Fruit fly (Drosophila melanogaster) whole organism, pupa: ENCODE measurements around the gene AP-1gamma.
"Not testable (repeated sequence)": the region's sequence is repeated elsewhere in the genome, so short reads cannot be mapped to it uniquely, and the experiment has no call there.

Experiments used
- CG10348 ChIP-seq: fragments of 200-800 bp; sonication (Bioruptor generic); IDR thresholded peaks from 2 replicates; pipeline ENCODE4 v1.3.6; 2022; ENCODE audit warnings: missing biosample characterization, missing genetic modification characterization
- CG12605 ChIP-seq: fragments of 200-800 bp; sonication (Bioruptor generic); IDR thresholded peaks from 2 replicates; pipeline ENCODE4 v1.3.6; 2022; ENCODE audit warnings: missing biosample characterization, missing genetic modification characterization
- CG13204 ChIP-seq: fragments of 200-800 bp; sonication (Bioruptor generic); optimal IDR thresholded peaks from 2 replicates; lab custom pipeline; 2018; ENCODE audit warnings: missing biosample characterization, mild to moderate bottlenecking, missing genetic modification characterization, moderate library complexity
- CG14655 ChIP-seq: fragments of 200-800 bp; sonication (Bioruptor generic); optimal IDR thresholded peaks from 3 replicates; lab custom pipeline; 2017; ENCODE audit warnings: mild to moderate bottlenecking, missing biosample characterization, missing genetic modification reagents, missing genetic modification characterization
- CG15710 ChIP-seq: fragments of 200-800 bp; sonication (Bioruptor generic); optimal IDR thresholded peaks from 2 replicates; lab custom pipeline; 2018; ENCODE audit warnings: missing biosample characterization, mild to moderate bottlenecking, missing genetic modification characterization, moderate library complexity
- CG17806 ChIP-seq: fragments of 200-800 bp; sonication (Bioruptor generic); optimal IDR thresholded peaks from 2 replicates; lab custom pipeline; 2018; ENCODE audit warnings: missing biosample characterization, mild to moderate bottlenecking, missing genetic modification characterization, moderate library complexity
- CG32121 ChIP-seq: fragments of 200-800 bp; sonication (Bioruptor generic); IDR thresholded peaks from 2 replicates; pipeline ENCODE4 v1.3.6; 2022; ENCODE audit warnings: missing biosample characterization, missing genetic modification characterization
- CG34367 ChIP-seq: fragments of 200-800 bp; sonication (Bioruptor generic); optimal IDR thresholded peaks from 2 replicates; lab custom pipeline; 2018; ENCODE audit warnings: missing biosample characterization, mild to moderate bottlenecking, missing genetic modification characterization
- CG4496 ChIP-seq: fragments of 200-800 bp; sonication (Bioruptor generic); IDR thresholded peaks from 3 replicates; pipeline ENCODE4 v1.3.6; 2022; ENCODE audit warnings: missing biosample characterization, missing genetic modification characterization
- CG8159 ChIP-seq: fragments of 200-800 bp; sonication (Bioruptor generic); optimal IDR thresholded peaks from 3 replicates; lab custom pipeline; 2018; ENCODE audit warnings: missing biosample characterization, mild to moderate bottlenecking, missing genetic modification characterization, moderate library complexity
- CG8301 ChIP-seq: fragments of 200-800 bp; sonication (Bioruptor generic); optimal IDR thresholded peaks from 2 replicates; lab custom pipeline; 2018; ENCODE audit warnings: missing biosample characterization, mild to moderate bottlenecking, missing genetic modification characterization
- CG9948 ChIP-seq: fragments of 200-800 bp; sonication (Bioruptor generic); optimal IDR thresholded peaks from 2 replicates; lab custom pipeline; 2018; ENCODE audit warnings: missing biosample characterization, mild to moderate bottlenecking, missing genetic modification characterization, moderate library complexity
- D1 ChIP-seq: fragments of 200-800 bp; sonication (Bioruptor generic); optimal IDR thresholded peaks from 2 replicates; lab custom pipeline; 2018; ENCODE audit warnings: missing biosample characterization, mild to moderate bottlenecking, missing genetic modification characterization, moderate library complexity
- EcR ChIP-seq: fragments of 200-800 bp; sonication (Bioruptor generic); optimal IDR thresholded peaks from 3 replicates; lab custom pipeline; 2019; ENCODE audit warnings: missing biosample characterization, missing genetic modification characterization, mild to moderate bottlenecking, moderate library complexity, missing genetic modification reagents
- Ets98B ChIP-seq: fragments of 200-800 bp; sonication (Bioruptor generic); IDR thresholded peaks from 2 replicates; pipeline ENCODE4 v1.3.6; 2022; ENCODE audit warnings: missing biosample characterization, missing genetic modification characterization
- Pif1A ChIP-seq: fragments of 200-800 bp; sonication (Bioruptor generic); optimal IDR thresholded peaks from 3 replicates; lab custom pipeline; 2016; ENCODE audit warnings: missing biosample characterization, missing genetic modification characterization
- Pif1B ChIP-seq: fragments of 200-800 bp; sonication (Bioruptor generic); optimal IDR thresholded peaks from 3 replicates; lab custom pipeline; 2016; ENCODE audit warnings: missing biosample characterization, missing genetic modification characterization
- Snoo ChIP-seq: fragments of 200-800 bp; sonication (Bioruptor generic); optimal IDR thresholded peaks from 3 replicates; lab custom pipeline; 2017; ENCODE audit warnings: missing biosample characterization, mild to moderate bottlenecking, missing genetic modification characterization, inconsistent platforms
- fd96Ca ChIP-seq: fragments of 200-800 bp; sonication (Bioruptor generic); IDR thresholded peaks from 3 replicates; pipeline ENCODE4 v1.3.6; 2022; ENCODE audit warnings: missing biosample characterization, missing genetic modification characterization
- gl ChIP-seq: fragments of 200-800 bp; sonication (Bioruptor generic); optimal IDR thresholded peaks from 2 replicates; lab custom pipeline; 2018; ENCODE audit warnings: missing biosample characterization, mild to moderate bottlenecking, missing genetic modification characterization
- rn ChIP-seq: fragments of 200-800 bp; sonication (Bioruptor generic); IDR thresholded peaks from 2 replicates; pipeline ENCODE4 v1.3.6; 2022; ENCODE audit warnings: missing biosample characterization, missing genetic modification characterization

The AP-1gamma gene

dm6 chrX:9080962-9081361 is 27.5 kb upstream of the AP-1gamma start, which contains the start of the genes CG7246 and HP1b:
CG7246 (minus strand) TSS chrX:9081057.
HP1b (plus strand) TSS chrX:9081063.
- TF ChIP-seq CG17806 (tag; lab: Kevin White, UChicago): peak; percentile 67
- TF ChIP-seq Pif1B: peak; percentile 59
- TF ChIP-seq CG34367 (tag; lab: Kevin White, UChicago): peak; percentile 18
- peak; percentile 52 for TF ChIP-seq CG8159 (tag; lab: Kevin White, UChicago)
- TF ChIP-seq D1 (tag; lab: Kevin White, UChicago): no peak
- TF ChIP-seq CG15710: peak; percentile 62
- TF ChIP-seq CG8301 (tag; lab: Kevin White, UChicago): peak; percentile 26
- peak; percentile 76 for TF ChIP-seq fd96Ca (GFP tag; lab: Robert Waterston, UW)
- no peak for TF ChIP-seq EcR (GFP tag; lab: Kevin White, UChicago)
- no peak for TF ChIP-seq CG14655
- TF ChIP-seq CG10348 (GFP tag; lab: Robert Waterston, UW): no peak
- no peak for TF ChIP-seq gl
- peak; percentile 45 for TF ChIP-seq Snoo (tag; lab: Kevin White, UChicago)
- TF ChIP-seq CG4496 (GFP tag; lab: Robert Waterston, UW): peak; percentile 79
- peak; percentile 81 for TF ChIP-seq Ets98B
- TF ChIP-seq rn (GFP tag; lab: Robert Waterston, UW): peak; percentile 38; the same call in 1 of the 2 replicates
- peak; percentile 65 for TF ChIP-seq Pif1A (GFP tag; lab: Kevin White, UChicago)
- no peak for TF ChIP-seq CG13204 (GFP tag; lab: Kevin White, UChicago)
- TF ChIP-seq CG9948: peak; percentile 37
- TF ChIP-seq CG32121 (GFP tag; lab: Robert Waterston, UW): peak; percentile 55; the same call in 1 of the 2 replicates
- 0 out of 2 replicates have a peak, but pooled peaks have one; percentile 15 for TF ChIP-seq CG12605

- TF ChIP-seq CG4496 (GFP tag; lab: Robert Waterston, UW) (no peak), CG9948 (peak; percentile 9), CG15710 (peak; percentile 2), D1 (tag; lab: Kevin White, UChicago) (no peak), fd96Ca (GFP tag; lab: Robert Waterston, UW) (no peak), CG8159 (tag; lab: Kevin White, UChicago) (peak; percentile 33), CG8301 (tag; lab: Kevin White, UChicago) (peak; percentile 23)
Measured at dm6 chrX:9082600-9082999, 25.9 kb upstream of the AP-1gamma start, which contains the start of gene APC4. APC4 (plus strand) TSS chrX:9082931.

DNA sequence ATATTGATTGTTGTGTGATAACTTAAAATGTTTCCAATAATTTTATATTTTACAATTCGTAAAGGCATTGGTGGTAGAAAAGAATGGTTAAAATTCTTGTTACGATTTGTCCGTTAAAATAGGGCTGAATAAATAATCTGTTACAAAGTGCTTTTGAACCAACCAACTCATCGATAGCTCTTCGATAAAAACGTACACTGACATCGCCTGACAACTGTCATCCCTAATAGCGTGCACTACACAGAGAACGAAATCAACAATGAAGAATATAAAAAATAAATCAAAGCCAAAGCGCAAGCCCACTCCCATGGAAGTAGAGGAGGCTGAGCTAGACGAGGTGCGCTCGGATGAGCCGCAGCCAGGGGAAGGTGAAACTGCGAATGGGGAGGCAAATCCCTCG is 22.8 kb upstream of the AP-1gamma start, which contains the start of gene CG32708:
Gene CG32708 (plus strand): TSS at position 207 of the 400 bp plus-strand sequence.
- TF ChIP-seq EcR (GFP tag; lab: Kevin White, UChicago): no peak
- no peak for TF ChIP-seq Pif1B
- TF ChIP-seq Snoo (tag; lab: Kevin White, UChicago): no peak
- TF ChIP-seq CG17806 (tag; lab: Kevin White, UChicago): no peak
- TF ChIP-seq CG8301 (tag; lab: Kevin White, UChicago): no peak
- no peak for TF ChIP-seq gl
- TF ChIP-seq Ets98B: no peak

dm6 chrX:9086702-9087179 is 21.8 kb upstream of the AP-1gamma start, which contains the start of gene CG32706:
CG32706 (plus strand) TSS chrX:9087129.
- not testable (repeated sequence) for TF ChIP-seq D1 (tag; lab: Kevin White, UChicago); Pif1B; Snoo (tag; lab: Kevin White, UChicago)

DNA sequence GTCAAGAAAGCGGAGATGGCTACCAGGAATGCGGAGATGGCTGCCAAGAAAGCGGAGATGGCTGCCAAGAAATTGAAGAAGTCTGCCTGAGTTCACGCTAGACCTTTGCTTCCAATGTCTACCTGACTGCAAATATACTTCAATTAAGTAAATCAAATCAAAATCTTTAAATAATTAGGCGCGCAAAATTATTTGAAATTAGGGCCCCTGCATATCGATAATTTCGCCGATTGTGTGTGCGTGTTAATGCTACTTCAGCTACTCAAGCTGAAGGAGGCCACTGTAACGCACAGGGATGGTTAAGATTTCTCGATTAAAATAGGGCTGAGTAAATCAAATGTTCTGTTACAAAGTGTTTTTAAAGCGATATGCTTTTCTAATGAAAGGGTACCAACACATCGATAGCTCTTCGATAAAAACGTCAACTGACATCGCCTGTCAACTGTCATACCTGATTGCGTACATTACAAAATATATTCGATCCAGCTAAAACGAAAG is 20.5 kb upstream of the AP-1gamma start, which contains the start of gene CG6999:
Gene CG6999 (plus strand): TSS at position 448 of the 498 bp plus-strand sequence.
- not testable (repeated sequence) for TF ChIP-seq Ets98B; CG17806 (tag; lab: Kevin White, UChicago); CG12605

dm6 chrX:9089254-9090056 is 19.0 kb upstream of the AP-1gamma start, which contains the start of gene CCT2:
CCT2 (plus strand) TSS chrX:9089513.
- TF ChIP-seq gl: no peak
- TF ChIP-seq CG14655: no peak
- no peak for TF ChIP-seq CG8159 (tag; lab: Kevin White, UChicago)
- no peak for TF ChIP-seq CG15710
- TF ChIP-seq CG32121 (GFP tag; lab: Robert Waterston, UW): no peak
- TF ChIP-seq EcR (GFP tag; lab: Kevin White, UChicago): no peak
- peak; percentile 10; the same call in 1 of the 3 replicates for TF ChIP-seq fd96Ca (GFP tag; lab: Robert Waterston, UW)
- no peak for TF ChIP-seq CG12605
- TF ChIP-seq Pif1A (GFP tag; lab: Kevin White, UChicago): no peak
